Fruit fly (Drosophila melanogaster): ENCODE data around the gene inaF-D.

DNA sequence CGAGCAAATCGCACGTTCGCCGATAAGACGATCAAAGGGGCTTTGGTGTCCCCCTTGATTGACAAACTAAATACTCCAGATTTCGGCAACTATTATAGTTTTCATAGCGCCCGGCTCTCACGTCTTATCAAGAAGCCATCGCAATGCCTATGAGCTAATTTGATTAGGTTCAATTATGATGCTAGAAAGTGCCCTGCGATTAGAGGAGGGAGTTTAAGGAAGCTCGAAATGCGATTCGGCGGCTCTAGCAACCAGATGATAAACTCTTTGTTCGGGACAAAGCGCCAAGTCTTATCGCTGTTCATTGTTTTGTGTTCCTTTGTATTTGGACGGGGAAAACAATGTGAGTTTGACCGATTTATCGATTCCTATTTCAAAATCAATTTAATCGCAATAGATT lies 11.0 kb downstream of the inaF-D start:
- no peak for TF ChIP-seq CG8478 (optimal IDR thresholded peaks at IDR 0.05)
- no peak for TF ChIP-seq CTCF (optimal IDR thresholded peaks at IDR 0.05)
